Worm (Caenorhabditis elegans): ENCODE results near the gene T05B11.4.

DNA sequence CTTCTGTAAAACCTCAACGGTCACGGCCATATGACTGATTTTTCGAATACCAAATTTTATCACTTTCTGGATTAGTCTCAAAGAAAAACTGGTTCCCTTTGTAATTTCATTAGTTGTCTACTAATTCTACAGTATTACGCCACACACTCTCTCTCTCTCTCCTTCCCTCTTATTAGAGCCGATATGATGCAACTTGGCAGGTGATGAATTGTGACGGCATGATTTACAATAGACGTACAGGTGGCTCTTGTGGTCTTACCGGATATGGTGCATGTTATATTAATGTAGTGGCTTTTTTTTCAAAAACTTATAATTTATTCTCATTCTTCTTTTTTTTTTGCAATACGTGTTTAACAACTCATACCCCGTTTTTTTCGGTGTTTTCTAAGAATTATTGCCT lies 12.5 kb downstream of the T05B11.4 start:
- TF ChIP-seq unc-39 (tag; optimal IDR thresholded peaks at IDR 0.05) (no peak), mep-1 (tag; optimal IDR thresholded peaks at IDR 0.05) (no peak), nhr-12 (tag; optimal IDR thresholded peaks at IDR 0.05) (no peak), drap-1 (GFP tag; optimal IDR thresholded peaks at IDR 0.05) (no peak), elt-3 (tag; optimal IDR thresholded peaks at IDR 0.05) (no peak), lin-32 (GFP tag; optimal IDR thresholded peaks at IDR 0.05) (no peak), ceh-83 (GFP tag; optimal IDR thresholded peaks at IDR 0.05) (no peak), nhr-28 (tag; optimal IDR thresholded peaks at IDR 0.05) (no peak), ceh-39 (tag; optimal IDR thresholded peaks at IDR 0.05) (no peak), ztf-11 (tag; optimal IDR thresholded peaks at IDR 0.05) (no peak), lsy-2 (tag; optimal IDR thresholded peaks at IDR 0.05) (no peak), M03D4.4 (tag; optimal IDR thresholded peaks at IDR 0.05) (no peak), nhr-76 (tag; optimal IDR thresholded peaks at IDR 0.05) (no peak)
